Fruit fly (Drosophila melanogaster) whole organism, embryonic: Measurements from ENCODE around the gene CG7065.

Source experiments
- CG10209 ChIP-seq: fragments of 200-800 bp; sonication (Bioruptor generic); optimal IDR thresholded peaks from 3 replicates; lab custom pipeline; 2017; ENCODE audit warnings: missing biosample characterization, mild to moderate bottlenecking, missing genetic modification characterization, missing genetic modification reagents
- CG10267 ChIP-seq: fragments of 200-800 bp; sonication (Bioruptor generic); optimal IDR thresholded peaks from 2 replicates; lab custom pipeline; 2018; ENCODE audit warnings: missing biosample characterization, mild to moderate bottlenecking, missing genetic modification characterization, moderate library complexity
- CG10274 ChIP-seq: fragments of 200-800 bp; sonication (Bioruptor generic); optimal IDR thresholded peaks from 3 replicates; lab custom pipeline; 2017; ENCODE audit warnings: missing biosample characterization, mild to moderate bottlenecking, missing genetic modification characterization
- CG13123 ChIP-seq: fragments of 200-800 bp; sonication (Bioruptor generic); optimal IDR thresholded peaks from 2 replicates; lab custom pipeline; 2016; ENCODE audit warnings: missing biosample characterization, missing genetic modification characterization
- CG14050 ChIP-seq: fragments of 200-800 bp; sonication (Bioruptor generic); IDR thresholded peaks from 3 replicates; pipeline ENCODE4 v1.3.6; 2022; ENCODE audit warnings: missing biosample characterization, missing genetic modification characterization
- CG14667 ChIP-seq: fragments of 200-800 bp; sonication (Bioruptor generic); IDR thresholded peaks from 2 replicates; pipeline ENCODE4 v1.3.6; 2022; ENCODE audit warnings: missing biosample characterization, missing genetic modification characterization
- CG15514 ChIP-seq: fragments of 200-800 bp; sonication (Bioruptor generic); optimal IDR thresholded peaks from 3 replicates; lab custom pipeline; 2017; ENCODE audit warnings: missing biosample characterization, missing genetic modification characterization, mild to moderate bottlenecking, moderate library complexity, missing genetic modification reagents
- CG16815 ChIP-seq: fragments of 200-800 bp; sonication (Bioruptor generic); optimal IDR thresholded peaks from 3 replicates; lab custom pipeline; 2017; ENCODE audit warnings: missing biosample characterization, mild to moderate bottlenecking, missing genetic modification characterization
- CG2875 ChIP-seq: fragments of 200-800 bp; sonication (Bioruptor generic); optimal IDR thresholded peaks from 2 replicates; lab custom pipeline; 2017; ENCODE audit warnings: missing biosample characterization, mild to moderate bottlenecking, missing genetic modification characterization, missing genetic modification reagents
- CG30020 ChIP-seq: fragments of 200-800 bp; optimal IDR thresholded peaks from 2 replicates; lab custom pipeline; 2019; ENCODE audit warnings: missing biosample characterization, mild to moderate bottlenecking, missing genetic modification characterization, moderate library complexity
- CG3065 ChIP-seq: fragments of 200-800 bp; sonication (Bioruptor generic); optimal IDR thresholded peaks from 2 replicates; lab custom pipeline; 2016; ENCODE audit warnings: missing biosample characterization, missing genetic modification characterization
- CG33213 ChIP-seq: fragments of 200-800 bp; sonication (Bioruptor generic); optimal IDR thresholded peaks from 3 replicates; lab custom pipeline; 2016; ENCODE audit warnings: missing biosample characterization, missing genetic modification characterization
- CG34224 ChIP-seq: fragments of 200-800 bp; sonication (Bioruptor generic); IDR thresholded peaks from 3 replicates; pipeline ENCODE4 v1.3.6; 2022; ENCODE audit warnings: missing biosample characterization, missing genetic modification characterization; ENCODE audit not compliant: partially characterized antibody
- CG4617 ChIP-seq: fragments of 200-800 bp; sonication (Bioruptor generic); optimal IDR thresholded peaks from 3 replicates; lab custom pipeline; 2016; ENCODE audit warnings: missing biosample characterization, missing genetic modification characterization, borderline replicate concordance
- CG5245 ChIP-seq: fragments of 200-800 bp; sonication (Bioruptor generic); optimal IDR thresholded peaks from 3 replicates; lab custom pipeline; 2016; ENCODE audit warnings: missing biosample characterization, missing genetic modification characterization
- CG6175 ChIP-seq: fragments of 200-800 bp; sonication (Bioruptor generic); IDR thresholded peaks from 3 replicates; pipeline ENCODE4 v1.3.6; 2022; ENCODE audit warnings: missing biosample characterization, missing genetic modification characterization
- CG8281 ChIP-seq: fragments of 200-800 bp; sonication (Bioruptor generic); optimal IDR thresholded peaks from 2 replicates; lab custom pipeline; 2018; ENCODE audit warnings: missing biosample characterization, mild to moderate bottlenecking, missing genetic modification characterization, moderate library complexity
- CG8924 ChIP-seq: fragments of 200-800 bp; optimal IDR thresholded peaks from 3 replicates; lab custom pipeline; 2019; ENCODE audit warnings: missing biosample characterization, mild to moderate bottlenecking, missing genetic modification characterization, moderate library complexity
- CHES-1-like ChIP-seq: fragments of 200-800 bp; sonication (Bioruptor generic); optimal IDR thresholded peaks from 2 replicates; lab custom pipeline; 2016; ENCODE audit warnings: missing biosample characterization, missing genetic modification characterization
- Dfd ChIP-seq, 2 experiments: fragments of >200 bp; optimal IDR thresholded peaks; 2 replicates each; lab custom pipeline; 2017; ENCODE audit warnings: missing biosample characterization in 2 of 2, missing genetic modification characterization in 2 of 2
- Fer1 ChIP-seq: fragments of 200-800 bp; sonication (Bioruptor generic); optimal IDR thresholded peaks from 2 replicates; lab custom pipeline; 2017; ENCODE audit warnings: missing biosample characterization, mild to moderate bottlenecking, missing genetic modification characterization
- Gsc ChIP-seq: fragments of 200-800 bp; sonication (Bioruptor generic); IDR thresholded peaks from 2 replicates; pipeline ENCODE4 v1.3.6; 2022; ENCODE audit warnings: missing biosample characterization, missing genetic modification characterization
- Hand ChIP-seq: fragments of 200-800 bp; sonication (Bioruptor generic); optimal IDR thresholded peaks from 2 replicates; lab custom pipeline; 2017; ENCODE audit warnings: mild to moderate bottlenecking, missing biosample characterization, missing genetic modification reagents, missing genetic modification characterization
- Hey ChIP-seq: fragments of 200-800 bp; sonication (Bioruptor generic); optimal IDR thresholded peaks from 3 replicates; lab custom pipeline; 2018; ENCODE audit warnings: missing biosample characterization, mild to moderate bottlenecking, missing genetic modification characterization
- Med ChIP-seq: fragments of 200-800 bp; sonication (Bioruptor generic); peaks from one replicate; lab custom pipeline; 2016; ENCODE audit warnings: missing biosample characterization, missing genetic modification characterization, mild to moderate bottlenecking, inconsistent platforms, moderate library complexity
- Pdp1 ChIP-seq, 2 experiments: fragments of 200-800 bp; sonication (Bioruptor generic); optimal IDR thresholded peaks; 3 replicates each; lab custom pipeline; 2016; ENCODE audit warnings: missing biosample characterization in 2 of 2, missing genetic modification characterization in 2 of 2, mild to moderate bottlenecking in 1 of 2, moderate library complexity in 1 of 2
- Rx ChIP-seq: fragments of 200-800 bp; sonication (Bioruptor generic); IDR thresholded peaks from 2 replicates; pipeline ENCODE4 v1.3.6; 2022; ENCODE audit warnings: missing biosample characterization, missing genetic modification characterization
- Spps ChIP-seq: fragments of 200-800 bp; sonication (Bioruptor generic); optimal IDR thresholded peaks from 2 replicates; lab custom pipeline; 2018; ENCODE audit warnings: missing biosample characterization, mild to moderate bottlenecking, missing genetic modification characterization
- Sry-δ ChIP-seq: fragments of 200-800 bp; sonication (Bioruptor generic); optimal IDR thresholded peaks from 2 replicates; lab custom pipeline; 2016; ENCODE audit warnings: missing biosample characterization, missing genetic modification characterization
- ab ChIP-seq: fragments of 200-800 bp; sonication (Bioruptor generic); optimal IDR thresholded peaks from 2 replicates; lab custom pipeline; 2016; ENCODE audit warnings: missing biosample characterization, missing genetic modification characterization
- br ChIP-seq: fragments of >200 bp; optimal IDR thresholded peaks from 2 replicates; lab custom pipeline; 2017
- btn ChIP-seq: fragments of 200-800 bp; sonication (Bioruptor generic); optimal IDR thresholded peaks from 2 replicates; lab custom pipeline; 2016; ENCODE audit warnings: missing biosample characterization, missing genetic modification characterization
- cas ChIP-seq: fragments of 200-800 bp; sonication (Bioruptor generic); IDR thresholded peaks from 2 replicates; pipeline ENCODE4 v1.3.6; 2022; ENCODE audit warnings: missing biosample characterization, missing genetic modification characterization
- ems ChIP-seq: fragments of 200-800 bp; sonication (Bioruptor generic); optimal IDR thresholded peaks from 3 replicates; lab custom pipeline; 2016; ENCODE audit warnings: missing biosample characterization, missing genetic modification characterization
- gfzf ChIP-seq: fragments of 200-800 bp; sonication (Bioruptor generic); optimal IDR thresholded peaks from 2 replicates; lab custom pipeline; 2016; ENCODE audit warnings: missing biosample characterization, mild to moderate bottlenecking, missing genetic modification characterization, moderate library complexity
- insv ChIP-seq, 2 experiments: fragments of 200-800 bp; sonication (Bioruptor generic); optimal IDR thresholded peaks; 3 replicates each; lab custom pipeline; 2016 to 2018; ENCODE audit warnings: missing biosample characterization in 2 of 2, missing genetic modification characterization in 2 of 2
- nmo ChIP-seq: fragments of 200-800 bp; sonication (Bioruptor generic); optimal IDR thresholded peaks from 2 replicates; lab custom pipeline; 2018; ENCODE audit warnings: missing biosample characterization, mild to moderate bottlenecking, missing genetic modification characterization, moderate library complexity
- nom ChIP-seq: fragments of 200-800 bp; sonication (Bioruptor generic); optimal IDR thresholded peaks from 2 replicates; lab custom pipeline; 2017; ENCODE audit warnings: missing biosample characterization, missing genetic modification characterization, mild to moderate bottlenecking, moderate library complexity, missing genetic modification reagents
- repo ChIP-seq: fragments of 200-800 bp; sonication (Bioruptor generic); optimal IDR thresholded peaks from 2 replicates; lab custom pipeline; 2016; ENCODE audit warnings: missing biosample characterization, missing genetic modification characterization
- row ChIP-seq: fragments of 200-800 bp; sonication (Bioruptor generic); IDR thresholded peaks from 3 replicates; pipeline ENCODE4 v1.3.6; 2022; ENCODE audit warnings: missing biosample characterization, missing genetic modification characterization
- tna ChIP-seq: fragments of 200-800 bp; sonication (Bioruptor generic); IDR thresholded peaks from 2 replicates; pipeline ENCODE4 v1.3.6; 2022; ENCODE audit warnings: missing biosample characterization, missing genetic modification characterization; ENCODE audit not compliant: partially characterized antibody
- toy ChIP-seq: fragments of 200-800 bp; sonication (Bioruptor generic); IDR thresholded peaks from 2 replicates; pipeline ENCODE4 v1.3.6; 2022; ENCODE audit warnings: missing biosample characterization, missing genetic modification characterization
- unpg ChIP-seq: fragments of 200-800 bp; sonication (Bioruptor generic); optimal IDR thresholded peaks from 3 replicates; lab custom pipeline; 2018; ENCODE audit warnings: missing biosample characterization, mild to moderate bottlenecking, missing genetic modification characterization, moderate library complexity
- usp ChIP-seq: fragments of >200 bp; optimal IDR thresholded peaks from 2 replicates; lab custom pipeline; 2017; ENCODE audit warnings: missing biosample characterization, missing genetic modification characterization
- wor ChIP-seq: fragments of 200-800 bp; sonication (Bioruptor generic); IDR thresholded peaks from 2 replicates; pipeline ENCODE4 v1.3.6; 2022; ENCODE audit warnings: missing biosample characterization, missing genetic modification characterization
- zen2 ChIP-seq: fragments of 200-800 bp; sonication (Bioruptor generic); IDR thresholded peaks from 3 replicates; pipeline ENCODE4 v1.3.6; 2022; ENCODE audit warnings: missing biosample characterization, missing genetic modification characterization; ENCODE audit not compliant: partially characterized antibody
- zfh2 ChIP-seq: fragments of 200-800 bp; sonication (Bioruptor generic); optimal IDR thresholded peaks from 2 replicates; lab custom pipeline; 2016; ENCODE audit warnings: missing biosample characterization, missing genetic modification characterization

Gene CG7065

dm6 chrX:9109072-9109844 lies 33.0 kb upstream of the CG7065 start (continued):
- no peak for TF ChIP-seq CG6175 (GFP tag; lab: Robert Waterston, UW)

- TF ChIP-seq btn (GFP tag; lab: Kevin White, UChicago) (no peak), row (GFP tag; lab: Robert Waterston, UW) (no peak), Rx (GFP tag; lab: Robert Waterston, UW) (no peak), CG10209 (no peak), wor (GFP tag; lab: Robert Waterston, UW) (no peak), CG8924 (tag; lab: Kevin White, UChicago) (peak; percentile 22), CG30020 (tag; lab: Kevin White, UChicago) (no peak), Sry-δ (no peak), Pdp1 (GFP tag; optimal IDR thresholded peaks at IDR 0.05; lab: Kevin White, UChicago) (peak in 1 of 2 experiments; percentile 10), Gsc (GFP tag; lab: Robert Waterston, UW) (no peak), CG3065 (GFP tag; lab: Kevin White, UChicago) (no peak), nom (no peak), Dfd (GFP tag; optimal IDR thresholded peaks at IDR 0.05; lab: Kevin White, UChicago) (no peak), CG33213 (GFP tag; lab: Kevin White, UChicago) (no peak), CG13123 (GFP tag; lab: Kevin White, UChicago) (no peak), nmo (no peak), CG14667 (no peak), toy (GFP tag; lab: Robert Waterston, UW) (no peak), CG5245 (GFP tag; lab: Kevin White, UChicago) (no peak), CG15514 (GFP tag; lab: Kevin White, UChicago) (no peak), CG4617 (GFP tag; lab: Kevin White, UChicago) (no peak), Hey (tag; lab: Kevin White, UChicago) (no peak), Spps (tag; lab: Kevin White, UChicago) (no peak), br (lab: Kevin White, UChicago) (no peak), usp (GFP tag; lab: Kevin White, UChicago) (no peak), CG10267 (tag; lab: Kevin White, UChicago) (no peak), CG34224 (0 out of 3 replicates have a peak, but pooled peaks have one; percentile 10), repo (GFP tag; lab: Kevin White, UChicago) (no peak), unpg (GFP tag; lab: Kevin White, UChicago) (no peak), tna (GFP tag; lab: Robert Waterston, UW) (no peak), zen2 (GFP tag; lab: Robert Waterston, UW) (no peak), insv (GFP tag; optimal IDR thresholded peaks at IDR 0.05; lab: Kevin White, UChicago) (peak in 1 of 2 experiments; percentile 86), CG14050 (GFP tag; lab: Robert Waterston, UW) (no peak), Hand (GFP tag; lab: Kevin White, UChicago) (no peak), CG10274 (GFP tag; lab: Kevin White, UChicago) (no peak), gfzf (GFP tag; lab: Kevin White, UChicago) (no peak), Fer1 (GFP tag; lab: Kevin White, UChicago) (no peak), ab (GFP tag; lab: Kevin White, UChicago) (no peak), cas (GFP tag; lab: Robert Waterston, UW) (no peak), CG2875 (GFP tag; lab: Kevin White, UChicago) (no peak), zfh2 (GFP tag; lab: Kevin White, UChicago) (no peak), Med (GFP tag; lab: Kevin White, UChicago) (no peak), ems (no peak), CG16815 (GFP tag; lab: Kevin White, UChicago) (no peak), CG8281 (tag; lab: Kevin White, UChicago) (no peak), CHES-1-like (GFP tag; lab: Kevin White, UChicago) (no peak)
Observed at dm6 chrX:9110155-9110909, 32.0 kb upstream of the CG7065 start.
